Fruit fly (Drosophila melanogaster) whole organism, adult: Measurements from ENCODE around the gene ckd.

Source experiments
- CG11617 ChIP-seq: fragments of 200-800 bp; sonication (Bioruptor generic); optimal IDR thresholded peaks from 2 replicates; lab custom pipeline; 2017; ENCODE audit warnings: mild to moderate bottlenecking, missing biosample characterization, missing genetic modification reagents, missing genetic modification characterization
- CG12768 ChIP-seq: fragments of 200-800 bp; sonication (Bioruptor generic); optimal IDR thresholded peaks from 2 replicates; lab custom pipeline; 2017; ENCODE audit warnings: missing biosample characterization, missing genetic modification characterization, mild to moderate bottlenecking, moderate library complexity, missing genetic modification reagents
- CG14711 ChIP-seq: fragments of 200-800 bp; sonication (Bioruptor generic); optimal IDR thresholded peaks from 2 replicates; lab custom pipeline; 2018; ENCODE audit warnings: missing biosample characterization, mild to moderate bottlenecking, missing genetic modification characterization, moderate library complexity
- CG1620 ChIP-seq: fragments of 200-800 bp; sonication (Bioruptor generic); optimal IDR thresholded peaks from 2 replicates; lab custom pipeline; 2016; ENCODE audit warnings: missing biosample characterization, missing genetic modification characterization
- CG33017 ChIP-seq: fragments of 200-800 bp; sonication (Bioruptor generic); optimal IDR thresholded peaks from 2 replicates; lab custom pipeline; 2018; ENCODE audit warnings: missing biosample characterization, mild to moderate bottlenecking, missing genetic modification characterization, moderate library complexity
- CG5204 ChIP-seq: fragments of 200-800 bp; sonication (Bioruptor generic); optimal IDR thresholded peaks from 2 replicates; lab custom pipeline; 2016; ENCODE audit warnings: missing biosample characterization, missing genetic modification characterization
- CG7045 ChIP-seq: fragments of 200-800 bp; sonication (Bioruptor generic); optimal IDR thresholded peaks from 2 replicates; lab custom pipeline; 2017; ENCODE audit warnings: missing biosample characterization, mild to moderate bottlenecking, missing genetic modification characterization
- CG7101 ChIP-seq: fragments of 200-800 bp; sonication (Bioruptor generic); optimal IDR thresholded peaks from 2 replicates; lab custom pipeline; 2018; ENCODE audit warnings: missing biosample characterization, mild to moderate bottlenecking, missing genetic modification characterization, moderate library complexity
- Clk ChIP-seq: fragments of 200-800 bp; sonication (Bioruptor generic); optimal IDR thresholded peaks from 2 replicates; lab custom pipeline; 2017; ENCODE audit warnings: missing biosample characterization, missing genetic modification characterization
- Crg-1 ChIP-seq: fragments of 200-800 bp; sonication (Bioruptor generic); optimal IDR thresholded peaks from 2 replicates; lab custom pipeline; 2016; ENCODE audit warnings: missing biosample characterization, missing genetic modification characterization
- Hr96 ChIP-seq: fragments of 200-800 bp; sonication (Bioruptor generic); optimal IDR thresholded peaks from 2 replicates; lab custom pipeline; 2016; ENCODE audit warnings: missing biosample characterization, missing genetic modification characterization
- Mnt ChIP-seq: fragments of 200-800 bp; sonication (Bioruptor generic); optimal IDR thresholded peaks from 2 replicates; lab custom pipeline; 2016; ENCODE audit warnings: missing biosample characterization, mild to moderate bottlenecking, missing genetic modification characterization
- bab1 ChIP-seq: fragments of 200-800 bp; sonication (Bioruptor generic); optimal IDR thresholded peaks from 3 replicates; lab custom pipeline; 2019; ENCODE audit warnings: missing biosample characterization, mild to moderate bottlenecking, missing genetic modification characterization, moderate library complexity
- cic ChIP-seq: fragments of 200-800 bp; sonication (Bioruptor generic); optimal IDR thresholded peaks from 2 replicates; lab custom pipeline; 2017; ENCODE audit warnings: missing biosample characterization, mild to moderate bottlenecking, missing genetic modification characterization, moderate library complexity
- cnc ChIP-seq, 2 experiments: fragments of >200 bp; optimal IDR thresholded peaks; 2 replicates each; lab custom pipeline; 2017
- kay ChIP-seq: fragments of 200-800 bp; sonication (Bioruptor generic); peaks from one replicate; lab custom pipeline; 2016; ENCODE audit warnings: missing biosample characterization, missing genetic modification characterization, borderline replicate concordance
- ovo ChIP-seq: fragments of 200-800 bp; sonication (Bioruptor generic); optimal IDR thresholded peaks from 2 replicates; lab custom pipeline; 2016; ENCODE audit warnings: missing biosample characterization, missing genetic modification characterization
- pad ChIP-seq: fragments of 200-800 bp; sonication (Bioruptor generic); optimal IDR thresholded peaks from 3 replicates; lab custom pipeline; 2017; ENCODE audit warnings: missing biosample characterization, missing genetic modification characterization, mild to moderate bottlenecking, moderate library complexity, missing genetic modification reagents
- tj ChIP-seq: fragments of 200-800 bp; sonication (Bioruptor generic); optimal IDR thresholded peaks from 3 replicates; lab custom pipeline; 2017; ENCODE audit warnings: missing biosample characterization, mild to moderate bottlenecking, missing genetic modification characterization, moderate library complexity
- toe ChIP-seq: fragments of 200-800 bp; sonication (Bioruptor generic); optimal IDR thresholded peaks from 2 replicates; lab custom pipeline; 2016; ENCODE audit warnings: missing biosample characterization, missing genetic modification characterization

The ckd gene

dm6 chr3L:3257690-3258089 lies at the start of gene ckd:
ckd (plus strand) TSS chr3L:3257878.
- TF ChIP-seq Crg-1 = no peak
- TF ChIP-seq CG33017 (tag; lab: Kevin White, UChicago) = no peak
- no peak for TF ChIP-seq CG7101
- no peak for TF ChIP-seq CG1620 (GFP tag; lab: Kevin White, UChicago)
- no peak for TF ChIP-seq toe (GFP tag; lab: Kevin White, UChicago)
- TF ChIP-seq tj (GFP tag; lab: Kevin White, UChicago) = no peak
- TF ChIP-seq CG12768 (GFP tag; lab: Kevin White, UChicago) = no peak
- no peak for TF ChIP-seq kay (GFP tag; lab: Kevin White, UChicago)
- TF ChIP-seq pad (GFP tag; lab: Kevin White, UChicago) = no peak
- no peak for TF ChIP-seq CG14711 (tag; lab: Kevin White, UChicago)

DNA sequence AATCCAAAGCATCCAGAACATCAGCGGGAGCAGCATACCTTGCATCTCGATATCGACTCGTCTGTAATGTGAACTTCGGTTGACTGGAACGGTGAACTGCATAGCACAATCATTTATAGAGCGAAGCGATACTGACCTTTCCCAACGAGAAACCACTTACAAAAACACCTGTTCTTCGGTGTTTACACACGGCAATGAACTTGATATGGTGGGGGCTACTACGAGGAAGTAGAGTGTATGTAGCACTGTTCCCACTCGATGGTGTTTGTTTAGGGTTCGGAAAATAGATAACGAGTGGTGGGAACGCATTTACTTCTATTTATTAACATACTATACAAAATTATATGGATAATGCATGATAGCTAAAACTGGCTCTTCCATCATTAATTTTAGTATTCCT lies 48.8 kb upstream of the ckd start, which contains the start of the genes CG32269 and CG32270:
TSS of gene CG32269 (minus strand) at position 91 of the 400 bp plus-strand sequence.
TSS of gene CG32270 (minus strand) at position 91 of the 400 bp plus-strand sequence.
- TF ChIP-seq cic (GFP tag; lab: Kevin White, UChicago) = peak; percentile 65
- TF ChIP-seq Mnt (GFP tag; lab: Kevin White, UChicago) = peak; percentile 60
- TF ChIP-seq CG1620 (GFP tag; lab: Kevin White, UChicago) = peak; percentile 23
- TF ChIP-seq CG12768 (GFP tag; lab: Kevin White, UChicago) = peak; percentile 73
- peak; percentile 48 for TF ChIP-seq CG7101
- peak; percentile 51 for TF ChIP-seq Crg-1
- no peak for TF ChIP-seq CG14711 (tag; lab: Kevin White, UChicago)
- no peak for TF ChIP-seq CG5204 (GFP tag; lab: Kevin White, UChicago)
- TF ChIP-seq CG33017 (tag; lab: Kevin White, UChicago) = peak; percentile 2
- TF ChIP-seq bab1 (GFP tag; lab: Kevin White, UChicago) = no peak
- no peak for TF ChIP-seq kay (GFP tag; lab: Kevin White, UChicago)
- peak; percentile 40 for TF ChIP-seq Hr96
- peak; percentile 18 for TF ChIP-seq CG11617
- peak; percentile 12 for TF ChIP-seq pad (GFP tag; lab: Kevin White, UChicago)
- no peak for TF ChIP-seq cnc (optimal IDR thresholded peaks at IDR 0.05; lab: Kevin White, UChicago)
- TF ChIP-seq CG7045 (GFP tag; lab: Kevin White, UChicago) = peak; percentile 52
- no peak for TF ChIP-seq Clk (GFP tag; lab: Kevin White, UChicago)
- TF ChIP-seq ovo (GFP tag; lab: Kevin White, UChicago) = peak; percentile 24
- peak; percentile 46 for TF ChIP-seq toe (GFP tag; lab: Kevin White, UChicago)
- no peak for TF ChIP-seq tj (GFP tag; lab: Kevin White, UChicago)

- no peak for TF ChIP-seq cnc (optimal IDR thresholded peaks at IDR 0.05; lab: Kevin White, UChicago)
- TF ChIP-seq Mnt (GFP tag; lab: Kevin White, UChicago) = peak; percentile 60
- no peak for TF ChIP-seq ovo (GFP tag; lab: Kevin White, UChicago)
- no peak for TF ChIP-seq CG5204 (GFP tag; lab: Kevin White, UChicago)
- TF ChIP-seq CG7101 = peak; percentile 33
- no peak for TF ChIP-seq Crg-1
- TF ChIP-seq Clk (GFP tag; lab: Kevin White, UChicago) = no peak
- TF ChIP-seq cic (GFP tag; lab: Kevin White, UChicago) = peak; percentile 47
- no peak for TF ChIP-seq CG7045 (GFP tag; lab: Kevin White, UChicago)
- TF ChIP-seq pad (GFP tag; lab: Kevin White, UChicago) = peak; percentile 4
- TF ChIP-seq CG33017 (tag; lab: Kevin White, UChicago) = no peak
- TF ChIP-seq CG12768 (GFP tag; lab: Kevin White, UChicago) = no peak
- no peak for TF ChIP-seq Hr96
- TF ChIP-seq tj (GFP tag; lab: Kevin White, UChicago) = peak; percentile 8
- TF ChIP-seq CG1620 (GFP tag; lab: Kevin White, UChicago) = peak; percentile 13
- TF ChIP-seq CG14711 (tag; lab: Kevin White, UChicago) = peak; percentile 14
- TF ChIP-seq toe (GFP tag; lab: Kevin White, UChicago) = no peak
- TF ChIP-seq kay (GFP tag; lab: Kevin White, UChicago) = no peak
- TF ChIP-seq bab1 (GFP tag; lab: Kevin White, UChicago) = peak; percentile 64
- TF ChIP-seq CG11617 = peak; percentile 37
Observed at dm6 chr3L:3218859-3219258, 38.8 kb upstream of the ckd start, which contains the start of the genes hob and nSMase. hob (minus strand) TSS chr3L:3218920. nSMase (plus strand) TSS chr3L:3219156.

- TF ChIP-seq tj (GFP tag; lab: Kevin White, UChicago) (peak; percentile 84), Crg-1 (peak; percentile 98), Mnt (GFP tag; lab: Kevin White, UChicago) (peak; percentile 96), CG33017 (tag; lab: Kevin White, UChicago) (peak; percentile 81), cic (GFP tag; lab: Kevin White, UChicago) (peak; percentile 57), CG14711 (tag; lab: Kevin White, UChicago) (peak; percentile 79), CG7101 (peak; percentile 96), toe (GFP tag; lab: Kevin White, UChicago) (no peak), CG11617 (peak; percentile 98), CG5204 (GFP tag; lab: Kevin White, UChicago) (no peak), CG12768 (GFP tag; lab: Kevin White, UChicago) (peak; percentile 94), Hr96 (peak; percentile 97), CG1620 (GFP tag; lab: Kevin White, UChicago) (peak; percentile 98), Clk (GFP tag; lab: Kevin White, UChicago) (peak; percentile 90), kay (GFP tag; lab: Kevin White, UChicago) (no peak), bab1 (GFP tag; lab: Kevin White, UChicago) (peak; percentile 70), cnc (optimal IDR thresholded peaks at IDR 0.05; lab: Kevin White, UChicago) (no peak), pad (GFP tag; lab: Kevin White, UChicago) (peak; percentile 87), CG7045 (GFP tag; lab: Kevin White, UChicago) (peak; percentile 93), ovo (GFP tag; lab: Kevin White, UChicago) (peak; percentile 96)
Observed at dm6 chr3L:3222643-3223389, 34.9 kb upstream of the ckd start, which contains the start of the genes RpL28 and eIF1. RpL28 (minus strand) TSS chr3L:3222960. eIF1 (plus strand) TSS chr3L:3223341.
